Worm (Caenorhabditis elegans): ENCODE results near the gene str-69.

- TF ChIP-seq ceh-82 (tag; optimal IDR thresholded peaks at IDR 0.05) (no peak), zfp-2 (tag; optimal IDR thresholded peaks at IDR 0.05) (no peak), pha-4 (GFP tag; IDR thresholded peaks at IDR 0.05) (no peak), pha-4 (tag; optimal IDR thresholded peaks at IDR 0.05) (no peak), lin-1 (GFP tag; IDR thresholded peaks at IDR 0.05) (no peak), tra-1 (GFP tag; IDR thresholded peaks at IDR 0.05) (no peak)
Observed at ce11 chrV:3107450-3107849, 1.7 kb upstream of the str-69 start, which contains the start of gene str-68.
